Fruit fly (Drosophila melanogaster) whole organism, embryonic: ENCODE data around the gene CG32812.

ENCODE experiments used
- Atf-2 ChIP-seq: fragments of 200-800 bp; sonication (Bioruptor generic); optimal IDR thresholded peaks from 2 replicates; lab custom pipeline; 2016; ENCODE audit warnings: missing biosample characterization, missing genetic modification characterization
- CG10366 ChIP-seq: fragments of 200-800 bp; sonication (Bioruptor generic); IDR thresholded peaks from 2 replicates; pipeline ENCODE4 v1.3.6; 2022; ENCODE audit warnings: missing biosample characterization, missing genetic modification characterization
- CG10959 ChIP-seq: fragments of 200-800 bp; sonication (Bioruptor generic); IDR thresholded peaks from 2 replicates; pipeline ENCODE4 v1.3.6; 2022; ENCODE audit warnings: missing biosample characterization, missing genetic modification characterization
- CG13424 ChIP-seq: fragments of 200-800 bp; sonication (Bioruptor generic); optimal IDR thresholded peaks from 2 replicates; lab custom pipeline; 2019; ENCODE audit warnings: missing biosample characterization, mild to moderate bottlenecking, missing genetic modification characterization, moderate library complexity
- CG13775 ChIP-seq: fragments of 200-800 bp; sonication (Bioruptor generic); optimal IDR thresholded peaks from 3 replicates; lab custom pipeline; 2017; ENCODE audit warnings: missing biosample characterization, mild to moderate bottlenecking, missing genetic modification characterization
- CG14441 ChIP-seq: fragments of 200-800 bp; sonication (Bioruptor generic); IDR thresholded peaks from 2 replicates; pipeline ENCODE4 v1.3.6; 2022; ENCODE audit warnings: missing biosample characterization, missing genetic modification characterization
- CG2116 ChIP-seq: fragments of 200-800 bp; sonication (Bioruptor generic); optimal IDR thresholded peaks from 3 replicates; lab custom pipeline; 2018; ENCODE audit warnings: missing biosample characterization, mild to moderate bottlenecking, missing genetic modification characterization
- CG2199 ChIP-seq: fragments of 200-800 bp; sonication (Bioruptor generic); IDR thresholded peaks from 3 replicates; pipeline ENCODE4 v1.3.6; 2022; ENCODE audit warnings: missing biosample characterization, missing genetic modification characterization
- CG31388 ChIP-seq: fragments of 200-800 bp; sonication (Bioruptor generic); optimal IDR thresholded peaks from 2 replicates; lab custom pipeline; 2016; ENCODE audit warnings: missing biosample characterization, missing genetic modification characterization
- CG4617 ChIP-seq: fragments of 200-800 bp; sonication (Bioruptor generic); optimal IDR thresholded peaks from 3 replicates; lab custom pipeline; 2016; ENCODE audit warnings: missing biosample characterization, missing genetic modification characterization, borderline replicate concordance
- CG7963 ChIP-seq: fragments of 200-800 bp; sonication (Bioruptor generic); IDR thresholded peaks from 3 replicates; pipeline ENCODE4 v1.3.6; 2022; ENCODE audit warnings: missing biosample characterization, missing genetic modification characterization; ENCODE audit not compliant: partially characterized antibody
- CTCF ChIP-seq: fragments of 200-800 bp; sonication (Bioruptor generic); optimal IDR thresholded peaks from 2 replicates; lab custom pipeline; 2017; ENCODE audit warnings: missing biosample characterization, mild to moderate bottlenecking, missing genetic modification characterization, moderate library complexity
- Chrac-16 ChIP-seq: fragments of 200-800 bp; sonication (Bioruptor generic); optimal IDR thresholded peaks from 3 replicates; lab custom pipeline; 2016; ENCODE audit warnings: missing biosample characterization, missing genetic modification characterization
- CkIIα-i1 ChIP-seq: fragments of 200-800 bp; sonication (Bioruptor generic); IDR thresholded peaks from 2 replicates; pipeline ENCODE4 v1.3.6; 2022; ENCODE audit warnings: missing biosample characterization, missing genetic modification characterization
- HLH3B ChIP-seq: fragments of 200-800 bp; sonication (Bioruptor generic); IDR thresholded peaks from 2 replicates; pipeline ENCODE4 v1.3.6; 2022; ENCODE audit warnings: missing biosample characterization, missing genetic modification characterization
- HLH4C ChIP-seq: fragments of 200-800 bp; sonication (Bioruptor generic); IDR thresholded peaks from 3 replicates; pipeline ENCODE4 v1.3.6; 2022; ENCODE audit warnings: missing biosample characterization, missing genetic modification characterization; ENCODE audit not compliant: partially characterized antibody
- HLHmδ ChIP-seq: fragments of 200-800 bp; sonication (Bioruptor generic); optimal IDR thresholded peaks from 2 replicates; lab custom pipeline; 2018; ENCODE audit warnings: missing biosample characterization, mild to moderate bottlenecking, missing genetic modification characterization, moderate library complexity
- Lpt ChIP-seq: fragments of >200 bp; optimal IDR thresholded peaks from 2 replicates; lab custom pipeline; 2018; ENCODE audit warnings: missing biosample characterization, missing genetic modification characterization
- Myb ChIP-seq: fragments of 200-800 bp; sonication (Bioruptor generic); optimal IDR thresholded peaks from 2 replicates; lab custom pipeline; 2016; ENCODE audit warnings: missing biosample characterization, missing genetic modification characterization
- NC2α ChIP-seq: fragments of 200-800 bp; sonication (Bioruptor generic); optimal IDR thresholded peaks from 2 replicates; lab custom pipeline; 2016; ENCODE audit warnings: missing biosample characterization, missing genetic modification characterization
- Opbp ChIP-seq: fragments of 200-800 bp; sonication (Bioruptor generic); IDR thresholded peaks from 3 replicates; pipeline ENCODE4 v1.3.6; 2022; ENCODE audit warnings: missing biosample characterization, missing genetic modification characterization; ENCODE audit not compliant: partially characterized antibody
- Ravus ChIP-seq: fragments of 200-800 bp; sonication (Bioruptor generic); IDR thresholded peaks from 2 replicates; pipeline ENCODE4 v1.3.6; 2022; ENCODE audit warnings: missing biosample characterization, missing genetic modification characterization
- TFAM ChIP-seq: fragments of 200-800 bp; sonication (Bioruptor generic); optimal IDR thresholded peaks from 2 replicates; lab custom pipeline; 2017; ENCODE audit warnings: missing biosample characterization, missing genetic modification characterization, inconsistent platforms
- Taf1 ChIP-seq: fragments of 200-800 bp; sonication (Bioruptor generic); IDR thresholded peaks from 2 replicates; pipeline ENCODE4 v1.3.6; 2022; ENCODE audit warnings: missing biosample characterization, missing genetic modification characterization
- ara ChIP-seq: fragments of 200-800 bp; sonication (Bioruptor generic); IDR thresholded peaks from 2 replicates; pipeline ENCODE4 v1.3.6; 2022; ENCODE audit warnings: missing biosample characterization, missing genetic modification characterization
- ato ChIP-seq: fragments of 200-800 bp; sonication (Bioruptor generic); IDR thresholded peaks from 2 replicates; pipeline ENCODE4 v1.3.6; 2022; ENCODE audit warnings: missing biosample characterization, missing genetic modification characterization; ENCODE audit not compliant: partially characterized antibody
- btn ChIP-seq: fragments of 200-800 bp; sonication (Bioruptor generic); optimal IDR thresholded peaks from 2 replicates; lab custom pipeline; 2016; ENCODE audit warnings: missing biosample characterization, missing genetic modification characterization
- cad ChIP-seq: fragments of >200 bp; optimal IDR thresholded peaks from 2 replicates; lab custom pipeline; 2017; ENCODE audit warnings: missing biosample characterization, missing genetic modification characterization
- crc ChIP-seq: fragments of 200-800 bp; sonication (Bioruptor generic); optimal IDR thresholded peaks from 2 replicates; lab custom pipeline; 2016; ENCODE audit warnings: missing biosample characterization, missing genetic modification characterization
- danr ChIP-seq: fragments of 200-800 bp; sonication (Bioruptor generic); IDR thresholded peaks from 2 replicates; pipeline ENCODE4 v1.3.6; 2022; ENCODE audit warnings: missing biosample characterization, missing genetic modification characterization
- dysf ChIP-seq: fragments of 200-800 bp; sonication (Bioruptor generic); IDR thresholded peaks from 3 replicates; pipeline ENCODE4 v1.3.6; 2022; ENCODE audit warnings: missing biosample characterization, missing genetic modification characterization
- exex ChIP-seq: fragments of 200-800 bp; sonication (Bioruptor generic); optimal IDR thresholded peaks from 4 replicates; lab custom pipeline; 2018; ENCODE audit warnings: missing biosample characterization, mild to moderate bottlenecking, missing genetic modification characterization, moderate library complexity
- grau ChIP-seq: fragments of 200-800 bp; optimal IDR thresholded peaks from 3 replicates; lab custom pipeline; 2019; ENCODE audit warnings: missing biosample characterization, mild to moderate bottlenecking, missing genetic modification characterization, moderate library complexity
- gsb ChIP-seq: fragments of 200-800 bp; sonication (Bioruptor generic); IDR thresholded peaks from 2 replicates; pipeline ENCODE4 v1.3.6; 2022; ENCODE audit warnings: missing biosample characterization, missing genetic modification characterization
- gsb-n ChIP-seq: fragments of 200-800 bp; sonication (Bioruptor generic); optimal IDR thresholded peaks from 3 replicates; lab custom pipeline; 2018; ENCODE audit warnings: missing biosample characterization, mild to moderate bottlenecking, missing genetic modification characterization
- ind ChIP-seq: fragments of 200-800 bp; sonication (Bioruptor generic); optimal IDR thresholded peaks from 3 replicates; lab custom pipeline; 2016; ENCODE audit warnings: missing biosample characterization, missing genetic modification characterization
- jigr1 ChIP-seq: fragments of 200-800 bp; sonication (Bioruptor generic); IDR thresholded peaks from 3 replicates; pipeline ENCODE4 v1.3.6; 2022; ENCODE audit warnings: missing biosample characterization, missing genetic modification characterization
- lab ChIP-seq: fragments of 200-800 bp; sonication (Bioruptor generic); optimal IDR thresholded peaks from 3 replicates; lab custom pipeline; 2017; ENCODE audit warnings: missing biosample characterization, missing genetic modification characterization, mild to moderate bottlenecking, moderate library complexity, missing genetic modification reagents
- lbe ChIP-seq: fragments of 200-800 bp; sonication (Bioruptor generic); optimal IDR thresholded peaks from 2 replicates; lab custom pipeline; 2016; ENCODE audit warnings: missing biosample characterization, mild to moderate bottlenecking, missing genetic modification characterization
- lmd ChIP-seq: fragments of 200-800 bp; sonication (Bioruptor generic); IDR thresholded peaks from 2 replicates; pipeline ENCODE4 v1.3.6; 2022; ENCODE audit warnings: missing biosample characterization, missing genetic modification characterization
- mld ChIP-seq: fragments of 200-800 bp; sonication (Bioruptor generic); IDR thresholded peaks from 3 replicates; pipeline ENCODE4 v1.3.6; 2022; ENCODE audit warnings: missing biosample characterization, missing genetic modification characterization; ENCODE audit not compliant: partially characterized antibody
- oc ChIP-seq: fragments of 200-800 bp; sonication (Bioruptor generic); optimal IDR thresholded peaks from 2 replicates; lab custom pipeline; 2018; ENCODE audit warnings: missing biosample characterization, mild to moderate bottlenecking, missing genetic modification characterization, moderate library complexity
- repo ChIP-seq: fragments of 200-800 bp; sonication (Bioruptor generic); optimal IDR thresholded peaks from 2 replicates; lab custom pipeline; 2016; ENCODE audit warnings: missing biosample characterization, missing genetic modification characterization
- sim ChIP-seq: fragments of 200-800 bp; sonication (Bioruptor generic); IDR thresholded peaks from 2 replicates; pipeline ENCODE4 v1.3.6; 2022; ENCODE audit warnings: missing biosample characterization, missing genetic modification characterization
- twi ChIP-seq: fragments of 200-800 bp; optimal IDR thresholded peaks from 2 replicates; lab custom pipeline; 2019; ENCODE audit warnings: missing biosample characterization, mild to moderate bottlenecking, missing genetic modification characterization, moderate library complexity
- unc-4 ChIP-seq: fragments of 200-800 bp; sonication (Bioruptor generic); IDR thresholded peaks from 2 replicates; pipeline ENCODE4 v1.3.6; 2022; ENCODE audit warnings: missing biosample characterization, missing genetic modification characterization; ENCODE audit not compliant: partially characterized antibody
- unpg ChIP-seq: fragments of 200-800 bp; sonication (Bioruptor generic); optimal IDR thresholded peaks from 3 replicates; lab custom pipeline; 2018; ENCODE audit warnings: missing biosample characterization, mild to moderate bottlenecking, missing genetic modification characterization, moderate library complexity
- vfl ChIP-seq: fragments of 200-800 bp; sonication (Bioruptor generic); optimal IDR thresholded peaks from 2 replicates; lab custom pipeline; 2016; ENCODE audit warnings: missing biosample characterization, missing genetic modification characterization
- zen2 ChIP-seq: fragments of 200-800 bp; sonication (Bioruptor generic); IDR thresholded peaks from 3 replicates; pipeline ENCODE4 v1.3.6; 2022; ENCODE audit warnings: missing biosample characterization, missing genetic modification characterization; ENCODE audit not compliant: partially characterized antibody
- zfh1 ChIP-seq: fragments of 200-800 bp; sonication (Bioruptor generic); IDR thresholded peaks from 3 replicates; pipeline ENCODE4 v1.3.6; 2022; ENCODE audit warnings: missing biosample characterization, missing genetic modification characterization

The CG32812 gene

DNA sequence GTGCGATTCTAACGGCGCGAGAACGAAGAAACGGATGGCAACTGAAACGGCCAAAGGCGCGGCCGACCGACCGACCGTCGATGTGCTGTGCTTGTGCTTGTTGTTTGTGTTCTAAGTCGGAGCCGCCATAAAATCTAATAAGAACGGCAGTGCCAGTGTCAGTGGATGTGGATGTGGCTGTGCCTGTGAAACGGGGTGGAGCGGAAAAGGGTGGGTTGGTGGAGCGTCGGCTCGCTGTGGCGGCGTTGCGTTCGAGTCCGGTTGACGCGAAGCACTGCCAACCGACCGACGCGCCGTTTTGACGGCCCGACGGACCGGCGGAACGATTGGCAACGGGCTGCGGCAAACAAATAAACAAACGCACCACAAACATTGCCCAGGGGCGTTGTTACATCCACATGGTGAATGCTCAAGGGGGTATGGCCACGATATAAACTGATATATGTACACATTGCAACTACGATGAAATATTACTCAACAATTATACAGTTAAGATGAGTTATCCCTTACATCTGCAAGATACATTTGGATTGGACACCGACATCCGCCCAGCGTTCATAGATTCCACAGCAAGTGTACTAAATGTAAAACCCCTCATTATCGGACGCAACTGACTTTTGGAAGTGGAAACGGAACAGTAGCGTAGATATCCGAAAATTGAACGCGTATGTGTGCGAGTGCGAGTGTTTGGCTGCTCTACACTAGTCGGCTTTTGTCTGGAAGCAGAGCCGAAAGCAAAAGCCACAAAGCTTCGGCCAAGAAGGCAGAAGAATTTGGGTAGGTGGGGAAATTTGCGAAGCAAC, 11.9 kb upstream of the CG32812 start, which contains the start of gene Atf3 (continued):
- peak; percentile 99 for TF ChIP-seq unpg (GFP tag; lab: Kevin White, UChicago)
- peak; percentile 99 for TF ChIP-seq Chrac-16
- TF ChIP-seq CG13424 (tag; lab: Kevin White, UChicago) = peak; percentile 99
- TF ChIP-seq zfh1 (GFP tag; lab: Robert Waterston, UW) = peak; percentile 97
- TF ChIP-seq ind = peak; percentile 100
- 0 out of 2 replicates have a peak, but pooled peaks have one; percentile 31 for TF ChIP-seq unc-4 (GFP tag; lab: Robert Waterston, UW)
- peak; percentile 90 for TF ChIP-seq TFAM
- TF ChIP-seq CG4617 (GFP tag; lab: Kevin White, UChicago) = peak; percentile 99
- TF ChIP-seq lmd (GFP tag; lab: Robert Waterston, UW) = peak; percentile 100
- TF ChIP-seq twi (tag; lab: Kevin White, UChicago) = peak; percentile 96
- TF ChIP-seq NC2α = peak; percentile 97
- TF ChIP-seq HLHmδ (GFP tag; lab: Kevin White, UChicago) = peak; percentile 8
- peak; percentile 98 for TF ChIP-seq danr (GFP tag; lab: Robert Waterston, UW)
- TF ChIP-seq CTCF = peak; percentile 69
- TF ChIP-seq btn (GFP tag; lab: Kevin White, UChicago) = peak; percentile 96
- TF ChIP-seq Atf-2 (GFP tag; lab: Kevin White, UChicago) = peak; percentile 99
- peak; percentile 99 for TF ChIP-seq CG13775 (GFP tag; lab: Kevin White, UChicago)
- TF ChIP-seq Lpt (GFP tag; lab: Kevin White, UChicago) = no peak
- peak; percentile 96 for TF ChIP-seq exex
- TF ChIP-seq Taf1 (GFP tag; lab: Robert Waterston, UW) = peak; percentile 98
- TF ChIP-seq grau (tag; lab: Kevin White, UChicago) = peak; percentile 99
- peak; percentile 98 for TF ChIP-seq repo
- peak; percentile 100 for TF ChIP-seq lab (GFP tag; lab: Kevin White, UChicago)
- TF ChIP-seq gsb (GFP tag; lab: Robert Waterston, UW) = peak; percentile 99
- peak; percentile 90 for TF ChIP-seq CG10959 (GFP tag; lab: Robert Waterston, UW)
- no peak for TF ChIP-seq ato (GFP tag; lab: Robert Waterston, UW)
- peak; percentile 92 for TF ChIP-seq sim (GFP tag; lab: Robert Waterston, UW)
- peak; percentile 99 for TF ChIP-seq CG14441 (GFP tag; lab: Robert Waterston, UW)
- peak; percentile 100 for TF ChIP-seq dysf (GFP tag; lab: Robert Waterston, UW)
- peak; percentile 96 for TF ChIP-seq CG31388 (GFP tag; lab: Kevin White, UChicago)
- TF ChIP-seq jigr1 (GFP tag; lab: Robert Waterston, UW) = peak; percentile 99
- TF ChIP-seq HLH3B (GFP tag; lab: Robert Waterston, UW) = peak; percentile 98
- TF ChIP-seq Myb (GFP tag; lab: Kevin White, UChicago) = peak; percentile 96
- peak; percentile 98 for TF ChIP-seq oc
- TF ChIP-seq Opbp (GFP tag; lab: Robert Waterston, UW) = no peak
- TF ChIP-seq mld (GFP tag; lab: Robert Waterston, UW) = no peak
- TF ChIP-seq lbe (GFP tag; lab: Kevin White, UChicago) = peak; percentile 92
- peak; percentile 98 for TF ChIP-seq CG10366
- peak; percentile 86 for TF ChIP-seq CG2116 (GFP tag; lab: Kevin White, UChicago)
- TF ChIP-seq Ravus = peak; percentile 97
- peak; percentile 99 for TF ChIP-seq vfl (GFP tag; lab: Kevin White, UChicago)
- no peak for TF ChIP-seq HLH4C
- TF ChIP-seq crc (GFP tag; lab: Kevin White, UChicago) = peak; percentile 99
- TF ChIP-seq gsb-n (tag; lab: Kevin White, UChicago) = peak; percentile 95
- TF ChIP-seq cad = no peak
- no peak for TF ChIP-seq CG7963 (GFP tag; lab: Robert Waterston, UW)
- no peak for TF ChIP-seq zen2 (GFP tag; lab: Robert Waterston, UW)
- peak; percentile 89 for TF ChIP-seq CG2199 (GFP tag; lab: Robert Waterston, UW)
- TF ChIP-seq CkIIα-i1 (GFP tag; lab: Robert Waterston, UW) = peak; percentile 95
- TF ChIP-seq ara (GFP tag; lab: Robert Waterston, UW) = peak; percentile 97
